Worm (Caenorhabditis elegans): ENCODE results near the gene F43D2.6.

ce11 chrV:14585351-14585750 lies 49.6 kb downstream of the F43D2.6 start, which contains the start of gene Y40H4A.2:
- TF ChIP-seq ama-1 (optimal IDR thresholded peaks at IDR 0.05), result no peak
- TF ChIP-seq ceh-6 (GFP tag; optimal IDR thresholded peaks at IDR 0.05), result no peak
- no peak for TF ChIP-seq pha-4 (tag; optimal IDR thresholded peaks at IDR 0.05)
- no peak for TF ChIP-seq npax-4 (tag; optimal IDR thresholded peaks at IDR 0.05)
- no peak for TF ChIP-seq dve-1 (tag; optimal IDR thresholded peaks at IDR 0.05)
- TF ChIP-seq ref-2 (tag; optimal IDR thresholded peaks at IDR 0.05), result no peak
- no peak for TF ChIP-seq syd-9 (tag; optimal IDR thresholded peaks at IDR 0.05)
- no peak for TF ChIP-seq fkh-10 (GFP tag; optimal IDR thresholded peaks at IDR 0.05)
- TF ChIP-seq ahr-1 (tag; optimal IDR thresholded peaks at IDR 0.05), result no peak
- no peak for TF ChIP-seq ceh-45 (GFP tag; IDR thresholded peaks at IDR 0.05)
- TF ChIP-seq tbx-7 (tag; optimal IDR thresholded peaks at IDR 0.05), result no peak
- TF ChIP-seq nfya-1 (tag; optimal IDR thresholded peaks at IDR 0.05), result no peak

Data from whole organism, late embryonic.